Fruit fly (Drosophila melanogaster): ENCODE results near the gene Men-b.

DNA sequence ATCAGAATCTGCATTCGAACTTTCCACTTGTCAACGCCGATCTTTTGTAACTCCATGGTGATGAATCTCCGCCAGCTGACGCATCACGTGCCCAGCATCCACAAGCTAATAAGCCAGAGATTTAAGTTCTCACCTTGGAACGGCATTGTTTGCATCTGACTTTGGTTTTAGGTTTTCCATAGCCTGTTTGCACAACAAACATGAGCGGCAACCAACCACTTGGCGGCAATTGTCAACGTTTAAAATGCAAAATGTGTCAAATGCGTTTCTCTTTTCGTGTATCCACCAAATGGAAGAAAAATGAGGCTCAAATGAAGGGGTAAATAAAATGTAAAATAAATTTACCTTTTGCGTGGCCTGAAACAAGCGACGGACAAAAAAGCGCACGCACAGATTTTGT is 50.9 kb downstream of the Men-b start:
- TF ChIP-seq CG7045 (GFP tag; optimal IDR thresholded peaks at IDR 0.05) (no peak), CG12768 (GFP tag; optimal IDR thresholded peaks at IDR 0.05) (no peak), CG33017 (tag; optimal IDR thresholded peaks at IDR 0.05) (no peak), pad (GFP tag; optimal IDR thresholded peaks at IDR 0.05) (no peak), CG5204 (GFP tag; optimal IDR thresholded peaks at IDR 0.05) (no peak), Hr96 (GFP tag; optimal IDR thresholded peaks at IDR 0.05) (no peak), ovo (GFP tag; optimal IDR thresholded peaks at IDR 0.05) (no peak), cic (GFP tag; optimal IDR thresholded peaks at IDR 0.05) (no peak), bab1 (GFP tag; optimal IDR thresholded peaks at IDR 0.05) (no peak), CG14711 (tag; optimal IDR thresholded peaks at IDR 0.05) (no peak)

Measured in whole organism, adult.